Worm (Caenorhabditis elegans): Measurements from ENCODE around the gene R04D3.2.

R04D3.2 gene

ce11 chrX:13242231-13242630, 44.2 kb downstream of the R04D3.2 start, which contains the start of gene K08H2.5:
Gene K08H2.5, minus strand, starts transcription at chrX:13242331.
- TF ChIP-seq W03F9.2 (tag; optimal IDR thresholded peaks at IDR 0.05), result no peak
- TF ChIP-seq him-1 (tag; optimal IDR thresholded peaks at IDR 0.05), result no peak
- TF ChIP-seq dao-5 (tag; optimal IDR thresholded peaks at IDR 0.05), result no peak

ce11 chrX:13238197-13238596, 48.2 kb downstream of the R04D3.2 start, which contains the start of gene K08H2.4:
Gene K08H2.4, plus strand, starts transcription at chrX:13238497.
- no peak for TF ChIP-seq him-1 (tag; optimal IDR thresholded peaks at IDR 0.05)
- no peak for TF ChIP-seq dao-5 (tag; optimal IDR thresholded peaks at IDR 0.05)
- no peak for TF ChIP-seq W03F9.2 (tag; optimal IDR thresholded peaks at IDR 0.05)

- TF ChIP-seq W03F9.2 (tag; optimal IDR thresholded peaks at IDR 0.05) (no peak), him-1 (tag; optimal IDR thresholded peaks at IDR 0.05) (no peak)
These were observed 49.3 kb downstream of the R04D3.2 start, which contains the start of gene K08H2.3 for ce11 chrX:13237102-13237501. Gene K08H2.3, plus strand, starts transcription at chrX:13237402.
